Worm (Caenorhabditis elegans) whole organism, mixed stage, embryonic: Measurements from ENCODE around the gene lgc-27.
A peak's percentile ranks its signal among the peaks of the same experiment; 100 is the strongest.

Source experiments
- M03D4.4 ChIP-seq: sonication (generic microtip); optimal IDR thresholded peaks from 2 replicates; lab custom pipeline; 2017; ENCODE audit warnings: mild to moderate bottlenecking, missing genetic modification characterization, missing compliant biosample characterization
- bed-3 ChIP-seq: fragments of 200-800 bp; sonication (Bioruptor generic); optimal IDR thresholded peaks from 3 replicates; lab custom pipeline; 2018; ENCODE audit warnings: mild to moderate bottlenecking, missing genetic modification characterization, moderate library complexity, missing compliant biosample characterization
- blmp-1 ChIP-seq: fragments of 150-350 bp; optimal IDR thresholded peaks from 2 replicates; lab custom pipeline; 2014; ENCODE audit warnings: missing biosample characterization, missing genetic modification characterization
- ceh-39 ChIP-seq: fragments of 150-350 bp; optimal IDR thresholded peaks from 2 replicates; lab custom pipeline; 2014; ENCODE audit warnings: missing biosample characterization, missing genetic modification characterization
- ceh-43 ChIP-seq: fragments of 200-800 bp; sonication (Bioruptor generic); optimal IDR thresholded peaks from 2 replicates; lab custom pipeline; 2018; ENCODE audit warnings: mild to moderate bottlenecking, missing genetic modification characterization, moderate library complexity, missing compliant biosample characterization
- ces-1 ChIP-seq: fragments of 150-350 bp; optimal IDR thresholded peaks from 2 replicates; lab custom pipeline; 2014; ENCODE audit warnings: missing biosample characterization, missing genetic modification reagents, missing genetic modification characterization
- cnd-1 ChIP-seq: fragments of 200-800 bp; sonication (Bioruptor generic); optimal IDR thresholded peaks from 2 replicates; lab custom pipeline; 2018; ENCODE audit warnings: mild to moderate bottlenecking, missing genetic modification characterization, missing compliant biosample characterization
- drap-1 ChIP-seq: fragments of 200-800 bp; sonication (Bioruptor generic); optimal IDR thresholded peaks from 3 replicates; lab custom pipeline; 2018; ENCODE audit warnings: mild to moderate bottlenecking, missing genetic modification characterization, missing compliant biosample characterization
- elt-1 ChIP-seq: sonication (generic microtip); optimal IDR thresholded peaks from 2 replicates; lab custom pipeline; 2017; ENCODE audit warnings: missing genetic modification characterization, mild to moderate bottlenecking, missing compliant biosample characterization, antibody characterized with exemption, moderate library complexity, borderline replicate concordance; ENCODE audit not compliant: insufficient read depth
- elt-3 ChIP-seq: fragments of 150-350 bp; optimal IDR thresholded peaks from 2 replicates; lab custom pipeline; 2014; ENCODE audit warnings: missing biosample characterization, missing genetic modification characterization
- flh-1 ChIP-seq: fragments of 200-800 bp; sonication (Bioruptor generic); optimal IDR thresholded peaks from 2 replicates; lab custom pipeline; 2018; ENCODE audit warnings: mild to moderate bottlenecking, missing genetic modification characterization, moderate library complexity, missing compliant biosample characterization
- hlh-1 ChIP-seq: fragments of 150-350 bp; optimal IDR thresholded peaks from 2 replicates; lab custom pipeline; 2014; ENCODE audit warnings: missing biosample characterization, missing genetic modification reagents, missing genetic modification characterization
- lin-13 ChIP-seq: fragments of 150-350 bp; optimal IDR thresholded peaks from 2 replicates; lab custom pipeline; 2014; ENCODE audit warnings: missing biosample characterization, missing genetic modification characterization
- lin-32 ChIP-seq: fragments of 200-800 bp; sonication (Bioruptor generic); optimal IDR thresholded peaks from 2 replicates; lab custom pipeline; 2018; ENCODE audit warnings: mild to moderate bottlenecking, missing genetic modification characterization, missing compliant biosample characterization
- lsy-2 ChIP-seq: fragments of 150-350 bp; optimal IDR thresholded peaks from 2 replicates; lab custom pipeline; 2014; ENCODE audit warnings: missing biosample characterization, missing genetic modification characterization
- mab-5 ChIP-seq: fragments of 150-350 bp; optimal IDR thresholded peaks from 2 replicates; lab custom pipeline; 2014; ENCODE audit warnings: missing biosample characterization, missing genetic modification characterization
- mep-1 ChIP-seq: fragments of 150-350 bp; optimal IDR thresholded peaks from 2 replicates; lab custom pipeline; 2017; ENCODE audit warnings: missing biosample characterization, missing genetic modification reagents, missing genetic modification characterization, inconsistent platforms
- mls-2 ChIP-seq: sonication (generic microtip); optimal IDR thresholded peaks from 2 replicates; lab custom pipeline; 2016; ENCODE audit warnings: mild to moderate bottlenecking, missing genetic modification characterization, moderate library complexity, missing compliant biosample characterization
- nhr-12 ChIP-seq: fragments of 150-350 bp; optimal IDR thresholded peaks from 2 replicates; lab custom pipeline; 2014; ENCODE audit warnings: missing biosample characterization, missing genetic modification characterization
- nhr-2 ChIP-seq: fragments of 150-350 bp; optimal IDR thresholded peaks from 2 replicates; lab custom pipeline; 2014; ENCODE audit warnings: missing biosample characterization, missing genetic modification characterization
- nhr-28 ChIP-seq: fragments of 150-350 bp; optimal IDR thresholded peaks from 2 replicates; lab custom pipeline; 2014; ENCODE audit warnings: missing biosample characterization, missing genetic modification characterization
- nhr-76 ChIP-seq: sonication (generic microtip); optimal IDR thresholded peaks from 2 replicates; lab custom pipeline; 2017; ENCODE audit warnings: missing biosample characterization, missing genetic modification characterization
- pha-4 ChIP-seq: fragments of 150-350 bp; optimal IDR thresholded peaks from 2 replicates; lab custom pipeline; 2018; ENCODE audit warnings: missing biosample characterization, missing genetic modification reagents, missing genetic modification characterization
- sem-2 ChIP-seq: fragments of 200-800 bp; sonication (Bioruptor generic); optimal IDR thresholded peaks from 2 replicates; lab custom pipeline; 2018; ENCODE audit warnings: mild to moderate bottlenecking, missing genetic modification characterization, missing compliant biosample characterization
- sptf-1 ChIP-seq: sonication (generic microtip); optimal IDR thresholded peaks from 2 replicates; lab custom pipeline; 2017; ENCODE audit warnings: mild to moderate bottlenecking, missing genetic modification characterization, moderate library complexity, missing compliant biosample characterization
- unc-120 ChIP-seq: sonication (generic microtip); optimal IDR thresholded peaks from 2 replicates; lab custom pipeline; 2017; ENCODE audit warnings: missing genetic modification characterization, missing compliant biosample characterization; ENCODE audit not compliant: poor library complexity, severe bottlenecking
- unc-62 ChIP-seq: fragments of 150-350 bp; optimal IDR thresholded peaks from 2 replicates; lab custom pipeline; 2014; ENCODE audit warnings: missing biosample characterization, missing genetic modification reagents, missing genetic modification characterization
- zip-8 ChIP-seq: fragments of 150-350 bp; optimal IDR thresholded peaks from 2 replicates; lab custom pipeline; 2014; ENCODE audit warnings: missing biosample characterization, missing genetic modification characterization

lgc-27 gene

ce11 chrII:4603035-4603434, 45.9 kb upstream of the lgc-27 start, which contains the start of gene F35D11.4:
Gene F35D11.4 (plus strand): TSS chrII:4603427.
- no peak for TF ChIP-seq unc-62
- TF ChIP-seq nhr-12 (tag; lab: Kevin White, UChicago) = no peak
- peak; percentile 34 for TF ChIP-seq lin-13 (tag; lab: Kevin White, UChicago)
- peak; percentile 20 for TF ChIP-seq lsy-2 (tag; lab: Kevin White, UChicago)
- no peak for TF ChIP-seq nhr-76 (tag; lab: Kevin White, UChicago)
- TF ChIP-seq nhr-28 (tag; lab: Kevin White, UChicago) = no peak
- TF ChIP-seq cnd-1 (tag; lab: Kevin White, UChicago) = no peak
- peak; percentile 17 for TF ChIP-seq mep-1 (tag; lab: Kevin White, UChicago)
- TF ChIP-seq zip-8 (tag; lab: Kevin White, UChicago) = no peak
- peak; percentile 43 for TF ChIP-seq sptf-1 (tag; lab: Kevin White, UChicago)
- TF ChIP-seq pha-4 (tag; lab: Kevin White, UChicago) = no peak

ce11 chrII:4604149-4604548, 44.7 kb upstream of the lgc-27 start:
- no peak for TF ChIP-seq drap-1
- TF ChIP-seq elt-1 (tag; lab: Kevin White, UChicago) = no peak
- no peak for TF ChIP-seq sem-2 (GFP tag; lab: Kevin White, UChicago)
- TF ChIP-seq ces-1 (GFP tag; lab: Kevin White, UChicago) = no peak
- TF ChIP-seq ceh-43 (GFP tag; lab: Kevin White, UChicago) = no peak
- TF ChIP-seq bed-3 (GFP tag; lab: Kevin White, UChicago) = no peak
- TF ChIP-seq lin-32 (GFP tag; lab: Kevin White, UChicago) = no peak
- no peak for TF ChIP-seq nhr-2 (tag; lab: Kevin White, UChicago)
- no peak for TF ChIP-seq zip-8 (tag; lab: Kevin White, UChicago)
- no peak for TF ChIP-seq unc-62

ce11 chrII:4604680-4605079, 44.2 kb upstream of the lgc-27 start:
- TF ChIP-seq cnd-1 (tag; lab: Kevin White, UChicago) (no peak), ces-1 (GFP tag; lab: Kevin White, UChicago) (no peak), nhr-76 (tag; lab: Kevin White, UChicago) (no peak), pha-4 (tag; lab: Kevin White, UChicago) (no peak)

- no peak for TF ChIP-seq sem-2 (GFP tag; lab: Kevin White, UChicago)
- peak; percentile 35 for TF ChIP-seq ces-1 (GFP tag; lab: Kevin White, UChicago)
- TF ChIP-seq lin-32 (GFP tag; lab: Kevin White, UChicago) = no peak
- no peak for TF ChIP-seq zip-8 (tag; lab: Kevin White, UChicago)
- no peak for TF ChIP-seq pha-4 (tag; lab: Kevin White, UChicago)
- TF ChIP-seq unc-120 (tag; lab: Kevin White, UChicago) = no peak
- no peak for TF ChIP-seq nhr-2 (tag; lab: Kevin White, UChicago)
- TF ChIP-seq blmp-1 = no peak
- TF ChIP-seq elt-1 (tag; lab: Kevin White, UChicago) = no peak
Observed at ce11 chrII:4606687-4607297, 42.1 kb upstream of the lgc-27 start.

- no peak for TF ChIP-seq lin-13 (tag; lab: Kevin White, UChicago)
- no peak for TF ChIP-seq elt-3 (tag; lab: Kevin White, UChicago)
- TF ChIP-seq M03D4.4 = no peak
- no peak for TF ChIP-seq nhr-28 (tag; lab: Kevin White, UChicago)
- no peak for TF ChIP-seq drap-1
- no peak for TF ChIP-seq mls-2 (tag; lab: Kevin White, UChicago)
- no peak for TF ChIP-seq unc-62
- TF ChIP-seq ceh-43 (GFP tag; lab: Kevin White, UChicago) = no peak
- TF ChIP-seq flh-1 (GFP tag; lab: Kevin White, UChicago) = no peak
- no peak for TF ChIP-seq elt-1 (tag; lab: Kevin White, UChicago)
Observed at ce11 chrII:4608073-4608472, 40.8 kb upstream of the lgc-27 start, which contains the start of gene F35D11.3. Gene F35D11.3 (plus strand): TSS chrII:4608372.

ce11 chrII:4612694-4613093, 36.2 kb upstream of the lgc-27 start, which contains the start of gene pqn-35:
Gene pqn-35 (plus strand): TSS chrII:4612994.
- no peak for TF ChIP-seq zip-8 (tag; lab: Kevin White, UChicago)
- no peak for TF ChIP-seq ceh-39 (tag; lab: Kevin White, UChicago)
- TF ChIP-seq lin-13 (tag; lab: Kevin White, UChicago) = no peak
- TF ChIP-seq lin-32 (GFP tag; lab: Kevin White, UChicago) = no peak
- no peak for TF ChIP-seq blmp-1
- TF ChIP-seq mab-5 (tag; lab: Kevin White, UChicago) = no peak
- no peak for TF ChIP-seq nhr-76 (tag; lab: Kevin White, UChicago)
- TF ChIP-seq hlh-1 (tag; lab: Kevin White, UChicago) = no peak
- no peak for TF ChIP-seq unc-62
